Fruit fly (Drosophila melanogaster) whole organism, embryonic: ENCODE data around the gene CG14100.

Experiments
- B-H1 ChIP-seq: fragments of 200-800 bp; sonication (Bioruptor generic); IDR thresholded peaks from 3 replicates; pipeline ENCODE4 v1.3.6; 2022; ENCODE audit warnings: missing biosample characterization, missing genetic modification characterization
- Bdp1 ChIP-seq: fragments of 200-800 bp; sonication (Bioruptor generic); optimal IDR thresholded peaks from 3 replicates; lab custom pipeline; 2016; ENCODE audit warnings: missing biosample characterization, missing genetic modification characterization
- BtbVII ChIP-seq: fragments of 200-800 bp; sonication (Bioruptor generic); optimal IDR thresholded peaks from 3 replicates; lab custom pipeline; 2017; ENCODE audit warnings: missing biosample characterization, mild to moderate bottlenecking, missing genetic modification characterization
- CG11085 ChIP-seq: fragments of 200-800 bp; sonication (Bioruptor generic); IDR thresholded peaks from 2 replicates; pipeline ENCODE4 v1.3.6; 2022; ENCODE audit warnings: missing biosample characterization, missing genetic modification characterization
- CG11398 ChIP-seq: fragments of 200-800 bp; sonication (Bioruptor generic); optimal IDR thresholded peaks from 2 replicates; lab custom pipeline; 2016; ENCODE audit warnings: missing biosample characterization, missing genetic modification characterization
- CG11504 ChIP-seq: fragments of 200-800 bp; sonication (Bioruptor generic); optimal IDR thresholded peaks from 3 replicates; lab custom pipeline; 2019; ENCODE audit warnings: missing biosample characterization, mild to moderate bottlenecking, missing genetic modification characterization, moderate library complexity
- CG11560 ChIP-seq: fragments of 200-800 bp; sonication (Bioruptor generic); IDR thresholded peaks from 3 replicates; pipeline ENCODE4 v1.3.6; 2022; ENCODE audit warnings: missing biosample characterization, missing genetic modification characterization
- CG14710 ChIP-seq: fragments of 200-800 bp; sonication (Bioruptor generic); optimal IDR thresholded peaks from 3 replicates; lab custom pipeline; 2019; ENCODE audit warnings: missing biosample characterization, mild to moderate bottlenecking, missing genetic modification characterization, moderate library complexity
- CG17328 ChIP-seq: fragments of 200-800 bp; sonication (Bioruptor generic); IDR thresholded peaks from 2 replicates; pipeline ENCODE4 v1.3.6; 2022; ENCODE audit warnings: missing biosample characterization, missing genetic modification characterization
- CG18619 ChIP-seq: fragments of 200-800 bp; sonication (Bioruptor generic); optimal IDR thresholded peaks from 3 replicates; lab custom pipeline; 2017; ENCODE audit warnings: missing biosample characterization, mild to moderate bottlenecking, missing genetic modification characterization
- CG2116 ChIP-seq: fragments of 200-800 bp; sonication (Bioruptor generic); optimal IDR thresholded peaks from 3 replicates; lab custom pipeline; 2018; ENCODE audit warnings: missing biosample characterization, mild to moderate bottlenecking, missing genetic modification characterization
- CG2202 ChIP-seq: fragments of 200-800 bp; sonication (Bioruptor generic); optimal IDR thresholded peaks from 2 replicates; lab custom pipeline; 2018; ENCODE audit warnings: missing biosample characterization, mild to moderate bottlenecking, missing genetic modification characterization
- CG30431 ChIP-seq: fragments of 200-800 bp; sonication (Bioruptor generic); optimal IDR thresholded peaks from 2 replicates; lab custom pipeline; 2017; ENCODE audit warnings: missing biosample characterization, missing genetic modification characterization
- CG32532 ChIP-seq: fragments of 200-800 bp; sonication (Bioruptor generic); IDR thresholded peaks from 2 replicates; pipeline ENCODE4 v1.3.6; 2022; ENCODE audit warnings: missing biosample characterization, missing genetic modification characterization
- CG5180 ChIP-seq: fragments of 200-800 bp; sonication (Bioruptor generic); optimal IDR thresholded peaks from 3 replicates; lab custom pipeline; 2017; ENCODE audit warnings: missing biosample characterization, missing genetic modification characterization, mild to moderate bottlenecking, moderate library complexity, missing genetic modification reagents
- CG6254 ChIP-seq: fragments of 200-800 bp; sonication (Bioruptor generic); optimal IDR thresholded peaks from 3 replicates; lab custom pipeline; 2017; ENCODE audit warnings: mild to moderate bottlenecking, missing biosample characterization, missing genetic modification reagents, missing genetic modification characterization
- CG6854 ChIP-seq: fragments of 200-800 bp; sonication (Bioruptor generic); optimal IDR thresholded peaks from 3 replicates; lab custom pipeline; 2017; ENCODE audit warnings: missing biosample characterization, mild to moderate bottlenecking, missing genetic modification characterization
- CG7839 ChIP-seq: fragments of 200-800 bp; sonication (Bioruptor generic); optimal IDR thresholded peaks from 3 replicates; lab custom pipeline; 2018; ENCODE audit warnings: missing biosample characterization, mild to moderate bottlenecking, missing genetic modification characterization, moderate library complexity
- CG8089 ChIP-seq: fragments of 200-800 bp; sonication (Bioruptor generic); optimal IDR thresholded peaks from 3 replicates; lab custom pipeline; 2016; ENCODE audit warnings: missing biosample characterization, missing genetic modification characterization
- CG9876 ChIP-seq: fragments of 200-800 bp; sonication (Bioruptor generic); optimal IDR thresholded peaks from 2 replicates; lab custom pipeline; 2016; ENCODE audit warnings: missing biosample characterization, missing genetic modification characterization
- Dek ChIP-seq: fragments of 200-800 bp; sonication (Bioruptor generic); optimal IDR thresholded peaks from 3 replicates; lab custom pipeline; 2019; ENCODE audit warnings: missing biosample characterization, mild to moderate bottlenecking, missing genetic modification characterization, moderate library complexity
- HLH3B ChIP-seq: fragments of 200-800 bp; sonication (Bioruptor generic); IDR thresholded peaks from 2 replicates; pipeline ENCODE4 v1.3.6; 2022; ENCODE audit warnings: missing biosample characterization, missing genetic modification characterization
- Med ChIP-seq: fragments of 200-800 bp; sonication (Bioruptor generic); peaks from one replicate; lab custom pipeline; 2016; ENCODE audit warnings: missing biosample characterization, missing genetic modification characterization, mild to moderate bottlenecking, inconsistent platforms, moderate library complexity
- NfI ChIP-seq: fragments of 200-800 bp; sonication (Bioruptor generic); optimal IDR thresholded peaks from 3 replicates; lab custom pipeline; 2018; ENCODE audit warnings: missing biosample characterization, mild to moderate bottlenecking, missing genetic modification characterization, moderate library complexity
- Ptx1 ChIP-seq: fragments of 200-800 bp; sonication (Bioruptor generic); IDR thresholded peaks from 2 replicates; pipeline ENCODE4 v1.3.6; 2022; ENCODE audit warnings: missing biosample characterization, missing genetic modification characterization
- Rx ChIP-seq: fragments of 200-800 bp; sonication (Bioruptor generic); IDR thresholded peaks from 2 replicates; pipeline ENCODE4 v1.3.6; 2022; ENCODE audit warnings: missing biosample characterization, missing genetic modification characterization
- al ChIP-seq: fragments of 200-800 bp; sonication (Bioruptor generic); IDR thresholded peaks from 2 replicates; pipeline ENCODE4 v1.3.6; 2022; ENCODE audit warnings: missing biosample characterization, missing genetic modification characterization
- btn ChIP-seq: fragments of 200-800 bp; sonication (Bioruptor generic); optimal IDR thresholded peaks from 2 replicates; lab custom pipeline; 2016; ENCODE audit warnings: missing biosample characterization, missing genetic modification characterization
- chif ChIP-seq, 2 experiments: fragments of 200-800 bp; sonication (Bioruptor generic); optimal IDR thresholded peaks; 3 replicates each; lab custom pipeline; 2016; ENCODE audit warnings: missing biosample characterization in 2 of 2, missing genetic modification characterization in 2 of 2
- crp ChIP-seq, 2 experiments: fragments of 200-800 bp; sonication (Bioruptor generic); optimal IDR thresholded peaks; 2 replicates in 1 of 2; 3 replicates in 1 of 2; lab custom pipeline; 2017; ENCODE audit warnings: missing biosample characterization in 2 of 2, missing genetic modification characterization in 2 of 2, mild to moderate bottlenecking in 1 of 2, moderate library complexity in 1 of 2
- dan ChIP-seq: fragments of 200-800 bp; sonication (Bioruptor generic); IDR thresholded peaks from 2 replicates; pipeline ENCODE4 v1.3.6; 2022; ENCODE audit warnings: missing biosample characterization, missing genetic modification characterization
- dimm ChIP-seq: fragments of 200-800 bp; sonication (Bioruptor generic); IDR thresholded peaks from 2 replicates; pipeline ENCODE4 v1.3.6; 2022; ENCODE audit warnings: missing biosample characterization, missing genetic modification characterization
- disco-r ChIP-seq: fragments of 200-800 bp; sonication (Bioruptor generic); optimal IDR thresholded peaks from 2 replicates; lab custom pipeline; 2016; ENCODE audit warnings: missing biosample characterization, missing genetic modification characterization
- en ChIP-seq: fragments of 200-800 bp; sonication (Bioruptor generic); optimal IDR thresholded peaks from 2 replicates; lab custom pipeline; 2016; ENCODE audit warnings: missing biosample characterization, missing genetic modification characterization
- ewg ChIP-seq: fragments of 200-800 bp; sonication (Bioruptor generic); optimal IDR thresholded peaks from 3 replicates; lab custom pipeline; 2017; ENCODE audit warnings: mild to moderate bottlenecking, missing biosample characterization, missing genetic modification reagents, missing genetic modification characterization
- gcm2 ChIP-seq: fragments of 200-800 bp; sonication (Bioruptor generic); optimal IDR thresholded peaks from 2 replicates; lab custom pipeline; 2016; ENCODE audit warnings: missing biosample characterization, missing genetic modification characterization
- grn ChIP-seq: fragments of 200-800 bp; sonication (Bioruptor generic); optimal IDR thresholded peaks from 3 replicates; lab custom pipeline; 2017; ENCODE audit warnings: missing biosample characterization, missing genetic modification characterization
- ken ChIP-seq: fragments of 200-800 bp; sonication (Bioruptor generic); IDR thresholded peaks from 3 replicates; pipeline ENCODE4 v1.3.6; 2022; ENCODE audit warnings: missing biosample characterization, missing genetic modification characterization
- lbe ChIP-seq: fragments of 200-800 bp; sonication (Bioruptor generic); optimal IDR thresholded peaks from 2 replicates; lab custom pipeline; 2016; ENCODE audit warnings: missing biosample characterization, mild to moderate bottlenecking, missing genetic modification characterization
- mirr ChIP-seq: fragments of 200-800 bp; sonication (Bioruptor generic); optimal IDR thresholded peaks from 3 replicates; lab custom pipeline; 2018; ENCODE audit warnings: missing biosample characterization, mild to moderate bottlenecking, missing genetic modification characterization
- nerfin-1 ChIP-seq: fragments of 200-800 bp; sonication (Bioruptor generic); optimal IDR thresholded peaks from 3 replicates; lab custom pipeline; 2019; ENCODE audit warnings: missing biosample characterization, mild to moderate bottlenecking, missing genetic modification characterization, moderate library complexity
- nom ChIP-seq: fragments of 200-800 bp; sonication (Bioruptor generic); optimal IDR thresholded peaks from 2 replicates; lab custom pipeline; 2017; ENCODE audit warnings: missing biosample characterization, missing genetic modification characterization, mild to moderate bottlenecking, moderate library complexity, missing genetic modification reagents
- onecut ChIP-seq: fragments of 200-800 bp; sonication (Bioruptor generic); IDR thresholded peaks from 2 replicates; pipeline ENCODE4 v1.3.6; 2022; ENCODE audit warnings: missing biosample characterization, missing genetic modification characterization
- pfk ChIP-seq: fragments of 200-800 bp; sonication (Bioruptor generic); optimal IDR thresholded peaks from 2 replicates; lab custom pipeline; 2018; ENCODE audit warnings: missing biosample characterization, mild to moderate bottlenecking, missing genetic modification characterization, moderate library complexity
- prd ChIP-seq, 3 experiments: fragments of >200 bp in 2 of 3; fragments of 200-800 bp in 1 of 3; sonication (Bioruptor generic) in 1 of 3; optimal IDR thresholded peaks in 2 of 3; IDR thresholded peaks in 1 of 3; 2 replicates in 2 of 3; 3 replicates in 1 of 3; pipeline versions ENCODE4 v1.3.6 to Lab custom; 2017 to 2022; ENCODE audit warnings: missing biosample characterization in 1 of 3, missing genetic modification characterization in 1 of 3
- pros ChIP-seq: fragments of 200-800 bp; sonication (Bioruptor generic); optimal IDR thresholded peaks from 3 replicates; lab custom pipeline; 2019; ENCODE audit warnings: missing biosample characterization, mild to moderate bottlenecking, missing genetic modification characterization, moderate library complexity
- pum ChIP-seq: fragments of 200-800 bp; sonication (Bioruptor generic); optimal IDR thresholded peaks from 2 replicates; lab custom pipeline; 2016; ENCODE audit warnings: missing biosample characterization, missing genetic modification characterization
- toy ChIP-seq: fragments of 200-800 bp; sonication (Bioruptor generic); IDR thresholded peaks from 2 replicates; pipeline ENCODE4 v1.3.6; 2022; ENCODE audit warnings: missing biosample characterization, missing genetic modification characterization
- tx ChIP-seq: fragments of 200-800 bp; sonication (Bioruptor generic); optimal IDR thresholded peaks from 2 replicates; lab custom pipeline; 2016; ENCODE audit warnings: missing biosample characterization, missing genetic modification characterization
- zen ChIP-seq: fragments of 200-800 bp; sonication (Bioruptor generic); optimal IDR thresholded peaks from 3 replicates; lab custom pipeline; 2018; ENCODE audit warnings: missing biosample characterization, mild to moderate bottlenecking, missing genetic modification characterization, moderate library complexity
- zfh2 ChIP-seq: fragments of 200-800 bp; sonication (Bioruptor generic); optimal IDR thresholded peaks from 2 replicates; lab custom pipeline; 2016; ENCODE audit warnings: missing biosample characterization, missing genetic modification characterization

CG14100 gene

dm6 chr3L:19562146-19562700 is 28.1 kb downstream of the CG14100 start (continued):
- TF ChIP-seq CG11504: no peak
- no peak for TF ChIP-seq NfI (GFP tag; lab: Kevin White, UChicago)
- TF ChIP-seq CG2202 (tag; lab: Kevin White, UChicago): no peak
- no peak for TF ChIP-seq CG14710 (tag; lab: Kevin White, UChicago)
- no peak for TF ChIP-seq dimm (GFP tag; lab: Robert Waterston, UW)
- no peak for TF ChIP-seq CG32532 (GFP tag; lab: Robert Waterston, UW)
- TF ChIP-seq nerfin-1: no peak
- no peak for TF ChIP-seq zen
- TF ChIP-seq pum (GFP tag; lab: Kevin White, UChicago): no peak
- TF ChIP-seq chif (GFP tag; optimal IDR thresholded peaks at IDR 0.05; lab: Kevin White, UChicago): no peak
- no peak for TF ChIP-seq CG11085
- TF ChIP-seq tx (GFP tag; lab: Kevin White, UChicago): no peak
- TF ChIP-seq lbe (GFP tag; lab: Kevin White, UChicago): no peak
- TF ChIP-seq pfk (GFP tag; lab: Kevin White, UChicago): no peak
- no peak for TF ChIP-seq CG6254
- TF ChIP-seq toy: no peak
- TF ChIP-seq B-H1: no peak
- TF ChIP-seq pros (GFP tag; lab: Kevin White, UChicago): peak; percentile 85
- TF ChIP-seq HLH3B (GFP tag; lab: Robert Waterston, UW): no peak
- no peak for TF ChIP-seq ken
- no peak for TF ChIP-seq prd (optimal IDR thresholded peaks at IDR 0.05; lab: Kevin White, UChicago)
- no peak for TF ChIP-seq prd (GFP tag; IDR thresholded peaks at IDR 0.05; lab: Robert Waterston, UW)
- TF ChIP-seq mirr (GFP tag; lab: Kevin White, UChicago): no peak
- no peak for TF ChIP-seq CG2116 (GFP tag; lab: Kevin White, UChicago)
- TF ChIP-seq grn (GFP tag; lab: Kevin White, UChicago): no peak
- TF ChIP-seq CG18619 (GFP tag; lab: Kevin White, UChicago): no peak
- no peak for TF ChIP-seq CG9876 (GFP tag; lab: Kevin White, UChicago)
- TF ChIP-seq en: no peak
- TF ChIP-seq BtbVII (GFP tag; lab: Kevin White, UChicago): no peak
- no peak for TF ChIP-seq zfh2
- no peak for TF ChIP-seq CG11560 (tag; lab: Robert Waterston, UW)
- TF ChIP-seq crp (GFP tag; optimal IDR thresholded peaks at IDR 0.05; lab: Kevin White, UChicago): no peak
- no peak for TF ChIP-seq Dek (tag; lab: Kevin White, UChicago)
- no peak for TF ChIP-seq dan
- no peak for TF ChIP-seq disco-r (GFP tag; lab: Kevin White, UChicago)
- TF ChIP-seq CG7839 (tag; lab: Kevin White, UChicago): no peak
- no peak for TF ChIP-seq btn (GFP tag; lab: Kevin White, UChicago)
- no peak for TF ChIP-seq CG8089 (GFP tag; lab: Kevin White, UChicago)
- no peak for TF ChIP-seq Bdp1 (GFP tag; lab: Kevin White, UChicago)
- TF ChIP-seq CG5180 (GFP tag; lab: Kevin White, UChicago): no peak
- no peak for TF ChIP-seq gcm2 (GFP tag; lab: Kevin White, UChicago)
- peak; percentile 19 for TF ChIP-seq nom
- no peak for TF ChIP-seq CG11398 (GFP tag; lab: Kevin White, UChicago)
- TF ChIP-seq CG6854 (GFP tag; lab: Kevin White, UChicago): no peak
- TF ChIP-seq onecut: peak; percentile 16; the same call in 1 of the 2 replicates
- no peak for TF ChIP-seq ewg (GFP tag; lab: Kevin White, UChicago)
- TF ChIP-seq CG17328 (GFP tag; lab: Robert Waterston, UW): no peak
- no peak for TF ChIP-seq CG30431 (GFP tag; lab: Kevin White, UChicago)
- no peak for TF ChIP-seq Rx (GFP tag; lab: Robert Waterston, UW)
- peak; percentile 84 for TF ChIP-seq Med (GFP tag; lab: Kevin White, UChicago)
- no peak; the same call in 1 of the 2 replicates for TF ChIP-seq al (GFP tag; lab: Robert Waterston, UW)
- no peak for TF ChIP-seq Ptx1 (GFP tag; lab: Robert Waterston, UW)
